Worm (Caenorhabditis elegans) whole organism, L3 larva: Measurements from ENCODE around the gene abu-12.
A peak's percentile ranks its signal among the peaks of the same experiment; 100 is the strongest.

ENCODE experiments used
- R02D3.7 ChIP-seq: fragments of 150-350 bp; optimal IDR thresholded peaks from 2 replicates; lab custom pipeline; 2014; ENCODE audit warnings: missing biosample characterization, missing genetic modification characterization
- ZK546.5 ChIP-seq: sonication (generic microtip); optimal IDR thresholded peaks from 2 replicates; lab custom pipeline; 2017; ENCODE audit warnings: missing biosample characterization, missing genetic modification characterization
- aly-2 ChIP-seq: fragments of 150-350 bp; optimal IDR thresholded peaks from 2 replicates; lab custom pipeline; 2014; ENCODE audit warnings: missing biosample characterization, missing genetic modification characterization
- ama-1 ChIP-seq: fragments of 150-350 bp; optimal IDR thresholded peaks from 2 replicates; lab custom pipeline; 2018
- ceh-28 ChIP-seq: fragments of 150-350 bp; optimal IDR thresholded peaks from 2 replicates; lab custom pipeline; 2014; ENCODE audit warnings: missing biosample characterization, missing genetic modification reagents, missing genetic modification characterization
- ceh-82 ChIP-seq: fragments of 150-350 bp; optimal IDR thresholded peaks from 2 replicates; lab custom pipeline; 2014; ENCODE audit warnings: missing biosample characterization, missing genetic modification characterization
- ceh-9 ChIP-seq: sonication (generic microtip); optimal IDR thresholded peaks from 2 replicates; lab custom pipeline; 2018; ENCODE audit warnings: missing biosample characterization, missing genetic modification characterization
- daf-12 ChIP-seq: fragments of 150-350 bp; optimal IDR thresholded peaks from 2 replicates; lab custom pipeline; 2014; ENCODE audit warnings: missing biosample characterization, missing genetic modification reagents, missing genetic modification characterization
- elt-1 ChIP-seq: fragments of 150-350 bp; optimal IDR thresholded peaks from 2 replicates; lab custom pipeline; 2014; ENCODE audit warnings: missing biosample characterization, missing genetic modification characterization
- elt-2 ChIP-seq: sonication (generic microtip); optimal IDR thresholded peaks from 2 replicates; lab custom pipeline; 2016; ENCODE audit warnings: missing genetic modification reagents, mild to moderate bottlenecking, missing genetic modification characterization, missing compliant biosample characterization
- eor-1 ChIP-seq, 2 experiments: fragments of 150-350 bp; optimal IDR thresholded peaks; 2 replicates each; lab custom pipeline; 2014 to 2018; ENCODE audit warnings: missing biosample characterization in 2 of 2, missing genetic modification characterization in 2 of 2
- fkh-10 ChIP-seq: sonication (generic microtip); optimal IDR thresholded peaks from 2 replicates; lab custom pipeline; 2017; ENCODE audit warnings: missing biosample characterization, missing genetic modification reagents, missing genetic modification characterization
- fkh-2 ChIP-seq: fragments of 150-350 bp; optimal IDR thresholded peaks from 2 replicates; lab custom pipeline; 2014; ENCODE audit warnings: missing biosample characterization, missing genetic modification reagents, missing genetic modification characterization
- hmg-11 ChIP-seq: sonication (generic microtip); optimal IDR thresholded peaks from 2 replicates; lab custom pipeline; 2016; ENCODE audit warnings: missing genetic modification characterization, missing compliant biosample characterization
- jun-1 ChIP-seq: fragments of 150-350 bp; optimal IDR thresholded peaks from 2 replicates; lab custom pipeline; 2014; ENCODE audit warnings: missing biosample characterization, missing genetic modification reagents, missing genetic modification characterization
- lin-15B ChIP-seq: fragments of 150-350 bp; optimal IDR thresholded peaks from 2 replicates; lab custom pipeline; 2014; ENCODE audit warnings: missing biosample characterization, missing genetic modification characterization
- lin-39 ChIP-seq: fragments of 150-350 bp; optimal IDR thresholded peaks from 2 replicates; lab custom pipeline; 2018; ENCODE audit warnings: missing biosample characterization, missing genetic modification reagents, missing genetic modification characterization
- nfya-1 ChIP-seq: sonication (generic microtip); optimal IDR thresholded peaks from 2 replicates; lab custom pipeline; 2017; ENCODE audit warnings: missing genetic modification characterization, mild to moderate bottlenecking, missing compliant biosample characterization, antibody characterized with exemption, moderate library complexity; ENCODE audit not compliant: insufficient read depth
- nhr-12 ChIP-seq: fragments of 150-350 bp; optimal IDR thresholded peaks from 2 replicates; lab custom pipeline; 2014; ENCODE audit warnings: missing biosample characterization, missing genetic modification characterization
- nhr-23 ChIP-seq: fragments of 150-350 bp; optimal IDR thresholded peaks from 2 replicates; lab custom pipeline; 2014; ENCODE audit warnings: missing biosample characterization, missing genetic modification reagents, missing genetic modification characterization
- nhr-25 ChIP-seq: sonication (generic microtip); optimal IDR thresholded peaks from 2 replicates; lab custom pipeline; 2017; ENCODE audit warnings: missing biosample characterization, missing genetic modification characterization
- nhr-28 ChIP-seq: fragments of 150-350 bp; optimal IDR thresholded peaks from 2 replicates; lab custom pipeline; 2014; ENCODE audit warnings: missing biosample characterization, missing genetic modification characterization
- pha-4 ChIP-seq: fragments of 150-350 bp; optimal IDR thresholded peaks from 2 replicates; lab custom pipeline; 2014; ENCODE audit warnings: missing biosample characterization, missing genetic modification reagents, missing genetic modification characterization
- pqm-1 ChIP-seq: fragments of 150-350 bp; optimal IDR thresholded peaks from 2 replicates; lab custom pipeline; 2017; ENCODE audit warnings: missing biosample characterization, missing genetic modification characterization, inconsistent platforms
- sea-2 ChIP-seq: fragments of 150-350 bp; sonication (generic microtip); optimal IDR thresholded peaks from 4 replicates; lab custom pipeline; 2014; ENCODE audit warnings: missing biosample characterization, missing genetic modification reagents, missing genetic modification characterization
- snpc-4 ChIP-seq: fragments of 150-350 bp; optimal IDR thresholded peaks from 2 replicates; lab custom pipeline; 2014; ENCODE audit warnings: missing biosample characterization, missing genetic modification characterization
- unc-39 ChIP-seq: sonication (generic microtip); optimal IDR thresholded peaks from 4 replicates; lab custom pipeline; 2017; ENCODE audit warnings: missing biosample characterization, missing genetic modification characterization
- unc-62 ChIP-seq: fragments of 150-350 bp; sonication (generic microtip); optimal IDR thresholded peaks from 4 replicates; lab custom pipeline; 2014; ENCODE audit warnings: missing biosample characterization, missing genetic modification reagents, missing genetic modification characterization
- zag-1 ChIP-seq: fragments of 150-350 bp; optimal IDR thresholded peaks from 2 replicates; lab custom pipeline; 2014; ENCODE audit warnings: missing biosample characterization, missing genetic modification characterization
- ztf-11 ChIP-seq: fragments of 150-350 bp; optimal IDR thresholded peaks from 2 replicates; lab custom pipeline; 2014; ENCODE audit warnings: missing biosample characterization, missing genetic modification characterization
- ztf-4 ChIP-seq: fragments of 150-350 bp; optimal IDR thresholded peaks from 2 replicates; lab custom pipeline; 2014; ENCODE audit warnings: missing biosample characterization, missing genetic modification characterization

Gene abu-12

ce11 chrX:439031-439430 is 18.4 kb downstream of the abu-12 start:
- TF ChIP-seq pqm-1 (tag; lab: Kevin White, UChicago): peak; percentile 46
- TF ChIP-seq fkh-10: no peak
- peak; percentile 73 for TF ChIP-seq elt-2 (tag; lab: Kevin White, UChicago)
- no peak for TF ChIP-seq ceh-82 (tag; lab: Kevin White, UChicago)
- TF ChIP-seq nhr-28 (tag; lab: Kevin White, UChicago): no peak
- TF ChIP-seq unc-39 (tag; lab: Kevin White, UChicago): no peak
- TF ChIP-seq lin-15B (tag; lab: Kevin White, UChicago): no peak
- TF ChIP-seq, all 47 proteins: peak for 2

ce11 chrX:438396-438795 is 19.0 kb downstream of the abu-12 start:
- TF ChIP-seq jun-1 (tag; lab: Kevin White, UChicago) (peak; percentile 22), pha-4 (tag; lab: Kevin White, UChicago) (peak; percentile 7), pqm-1 (tag; lab: Kevin White, UChicago) (peak; percentile 71), daf-12 (tag; lab: Kevin White, UChicago) (no peak), elt-2 (tag; lab: Kevin White, UChicago) (peak; percentile 55), nhr-25 (tag; lab: Kevin White, UChicago) (no peak)

ce11 chrX:433747-434146 is 23.7 kb downstream of the abu-12 start, which contains the start of gene dve-1:
Gene dve-1, minus strand, starts transcription at chrX:433812.
- TF ChIP-seq nfya-1 (tag; lab: Kevin White, UChicago) (peak; percentile 93), nhr-23 (tag; lab: Kevin White, UChicago) (no peak)

ce11 chrX:433029-433693 is 24.2 kb downstream of the abu-12 start:
- peak; percentile 55 for TF ChIP-seq nhr-23 (tag; lab: Kevin White, UChicago)
- no peak for TF ChIP-seq fkh-2 (tag; lab: Kevin White, UChicago)
- TF ChIP-seq nhr-25 (tag; lab: Kevin White, UChicago): peak; percentile 77
- no peak for TF ChIP-seq lin-39 (tag; lab: Kevin White, UChicago)
- peak; percentile 23 for TF ChIP-seq elt-1 (tag; lab: Kevin White, UChicago)
- peak; percentile 48 for TF ChIP-seq ama-1 (lab: Kevin White, UChicago)
- peak; percentile 48 for TF ChIP-seq nfya-1 (tag; lab: Kevin White, UChicago)
- TF ChIP-seq pha-4 (tag; lab: Kevin White, UChicago): no peak
- TF ChIP-seq nhr-28 (tag; lab: Kevin White, UChicago): no peak
- TF ChIP-seq sea-2 (GFP tag; lab: Kevin White, UChicago): no peak
- TF ChIP-seq, all 47 proteins: peak for 5

ce11 chrX:431596-431995 is 25.8 kb downstream of the abu-12 start:
- TF ChIP-seq ztf-11 (tag; lab: Kevin White, UChicago): no peak
- TF ChIP-seq nfya-1 (tag; lab: Kevin White, UChicago): peak; percentile 69

- no peak for TF ChIP-seq nhr-25 (tag; lab: Kevin White, UChicago)
- no peak for TF ChIP-seq ceh-9 (tag; lab: Kevin White, UChicago)
- TF ChIP-seq ceh-82 (tag; lab: Kevin White, UChicago): no peak
- TF ChIP-seq hmg-11 (tag; lab: Kevin White, UChicago): no peak
These were observed 31.9 kb downstream of the abu-12 start, which contains the start of gene ZK1193.2 for ce11 chrX:425535-425934. Gene ZK1193.2, minus strand, starts transcription at chrX:425635.

- TF ChIP-seq snpc-4 (tag; lab: Kevin White, UChicago) (no peak), elt-2 (tag; lab: Kevin White, UChicago) (peak; percentile 62)
- TF ChIP-seq, all 47 proteins: peak for 1
These were observed 33.7 kb downstream of the abu-12 start for ce11 chrX:423757-424156.

ce11 chrX:421785-422657 is 35.4 kb downstream of the abu-12 start:
- TF ChIP-seq ama-1 (lab: Kevin White, UChicago) (no peak), snpc-4 (tag; lab: Kevin White, UChicago) (no peak), ZK546.5 (tag; lab: Kevin White, UChicago) (no peak), unc-39 (tag; lab: Kevin White, UChicago) (no peak), ceh-82 (tag; lab: Kevin White, UChicago) (no peak), unc-62 (GFP tag; lab: Kevin White, UChicago) (no peak), zag-1 (tag; lab: Kevin White, UChicago) (no peak), aly-2 (tag; lab: Kevin White, UChicago) (no peak), eor-1 (tag; optimal IDR thresholded peaks at IDR 0.05; lab: Kevin White, UChicago) (no peak), daf-12 (tag; lab: Kevin White, UChicago) (no peak), nhr-12 (no peak), ztf-4 (tag; lab: Kevin White, UChicago) (no peak), ceh-9 (tag; lab: Kevin White, UChicago) (no peak), nhr-28 (tag; lab: Kevin White, UChicago) (no peak), nhr-25 (tag; lab: Kevin White, UChicago) (no peak), ceh-28 (tag; lab: Kevin White, UChicago) (no peak), elt-2 (tag; lab: Kevin White, UChicago) (no peak), nfya-1 (tag; lab: Kevin White, UChicago) (no peak), R02D3.7 (tag; lab: Kevin White, UChicago) (no peak)
